Fruit fly (Drosophila melanogaster): ENCODE data around the gene Gp93.
"Not testable (repeated sequence)": the region's sequence is repeated elsewhere in the genome, so short reads cannot be mapped to it uniquely, and the experiment has no call there.

DNA sequence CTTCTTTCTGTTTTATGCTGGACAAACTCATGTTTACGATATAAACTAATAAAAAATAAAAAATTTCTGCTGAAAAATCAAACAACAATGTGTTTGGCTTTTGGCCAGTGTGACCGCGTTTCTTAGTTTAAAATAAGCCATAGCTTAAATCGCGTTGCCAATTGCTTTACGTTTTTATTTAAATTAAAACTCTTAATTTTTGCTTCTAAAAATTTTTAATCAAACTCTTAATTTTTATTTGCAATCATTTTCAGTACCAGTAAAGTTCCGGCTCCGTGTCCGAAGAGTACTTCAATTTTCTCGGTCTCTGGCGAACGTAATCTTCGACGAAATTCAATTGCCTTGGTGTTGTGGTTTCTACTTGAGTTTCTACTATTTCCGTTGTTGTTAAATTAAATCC is 10.6 kb downstream of the Gp93 start, which contains the start of the genes CG42487 and CG4884:
- not testable (repeated sequence) for TF ChIP-seq Fer3 (tag; optimal IDR thresholded peaks at IDR 0.05); Lhr (GFP tag; optimal IDR thresholded peaks at IDR 0.05); mam (GFP tag; optimal IDR thresholded peaks at IDR 0.05); CG15073 (GFP tag; optimal IDR thresholded peaks at IDR 0.05); chm (GFP tag; IDR thresholded peaks at IDR 0.05); CG31224 (GFP tag; IDR thresholded peaks at IDR 0.05); Dref (GFP tag; IDR thresholded peaks at IDR 0.05); HmgZ (tag; optimal IDR thresholded peaks at IDR 0.05); gsb (GFP tag; IDR thresholded peaks at IDR 0.05); Doc3 (GFP tag; IDR thresholded peaks at IDR 0.05; ENCODE audit: partially characterized antibody); Sry-δ (GFP tag; optimal IDR thresholded peaks at IDR 0.05); Opbp (GFP tag; IDR thresholded peaks at IDR 0.05; ENCODE audit: partially characterized antibody)

Measured in whole organism, embryonic.